Worm (Caenorhabditis elegans): ENCODE results near the gene T04G9.6.

ce11 chrX:780027-780426 is 4.7 kb downstream of the T04G9.6 start:
- TF ChIP-seq nhr-77 (tag; optimal IDR thresholded peaks at IDR 0.05) (no peak), ceh-82 (tag; optimal IDR thresholded peaks at IDR 0.05) (no peak), unc-62 (GFP tag; optimal IDR thresholded peaks at IDR 0.05) (no peak), elt-3 (tag; optimal IDR thresholded peaks at IDR 0.05) (no peak), unc-39 (tag; optimal IDR thresholded peaks at IDR 0.05) (no peak), nhr-237 (tag; optimal IDR thresholded peaks at IDR 0.05) (no peak), ama-1 (optimal IDR thresholded peaks at IDR 0.05) (no peak), fkh-2 (tag; optimal IDR thresholded peaks at IDR 0.05) (no peak), zag-1 (tag; optimal IDR thresholded peaks at IDR 0.05) (no peak), tbx-2 (tag; optimal IDR thresholded peaks at IDR 0.05) (no peak), ceh-28 (tag; optimal IDR thresholded peaks at IDR 0.05) (no peak)

Data from whole organism, L3 larva.